Fruit fly (Drosophila melanogaster): ENCODE data around the gene tal-AA.
A peak's percentile ranks its signal among the peaks of the same experiment; 100 is the strongest.

tal-AA gene

dm6 chr3R:13845926-13846325, 33.0 kb downstream of the tal-AA start:
- TF ChIP-seq CG13424 (tag; optimal IDR thresholded peaks at IDR 0.05) (no peak), CG43689 (GFP tag; IDR thresholded peaks at IDR 0.05) (no peak), CG10543 (GFP tag; optimal IDR thresholded peaks at IDR 0.05) (no peak), kay (GFP tag; optimal IDR thresholded peaks at IDR 0.05) (no peak), bsh (GFP tag; optimal IDR thresholded peaks at IDR 0.05) (peak in 1 of 2 experiments; percentile 29)

dm6 chr3R:13847289-13847688, 34.4 kb downstream of the tal-AA start:
- no peak for TF ChIP-seq CG31365 (tag; optimal IDR thresholded peaks at IDR 0.05)
- TF ChIP-seq CG10267 (tag; optimal IDR thresholded peaks at IDR 0.05) = no peak
- no peak for TF ChIP-seq jigr1 (GFP tag; IDR thresholded peaks at IDR 0.05)
- no peak for TF ChIP-seq CG13424 (tag; optimal IDR thresholded peaks at IDR 0.05)
- TF ChIP-seq CG16815 (GFP tag; optimal IDR thresholded peaks at IDR 0.05) = no peak
- no peak for TF ChIP-seq CHES-1-like (GFP tag; optimal IDR thresholded peaks at IDR 0.05)
- TF ChIP-seq Drgx (GFP tag; IDR thresholded peaks at IDR 0.05) = peak; percentile 19; the same call in 1 of the 2 replicates
- TF ChIP-seq Ets97D (GFP tag; optimal IDR thresholded peaks at IDR 0.05) = no peak
- peak; percentile 75 for TF ChIP-seq CG8281 (tag; optimal IDR thresholded peaks at IDR 0.05)

DNA sequence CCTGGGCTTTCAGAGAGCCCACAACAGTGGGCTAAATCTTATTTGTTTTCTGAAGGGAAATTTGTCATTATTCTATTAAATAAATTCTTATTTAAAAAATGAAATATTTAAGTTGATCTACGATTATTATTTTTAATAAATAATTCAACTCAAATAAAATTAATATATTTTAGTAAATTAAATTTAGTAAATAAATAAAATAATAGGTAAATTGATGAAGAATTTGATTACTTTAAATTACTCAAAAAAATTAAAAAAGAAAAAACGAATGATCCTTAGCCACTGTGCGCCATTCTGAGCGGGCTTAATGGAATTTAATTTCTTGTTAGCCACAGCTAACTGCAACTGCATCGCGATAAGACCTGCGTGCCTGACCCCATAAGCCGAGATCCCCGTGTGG, 35.4 kb downstream of the tal-AA start:
- TF ChIP-seq Usf (GFP tag; optimal IDR thresholded peaks at IDR 0.05) (no peak), CG9876 (GFP tag; optimal IDR thresholded peaks at IDR 0.05) (no peak), ranshi (GFP tag; IDR thresholded peaks at IDR 0.05) (no peak), bsh (GFP tag; optimal IDR thresholded peaks at IDR 0.05) (peak in 1 of 2 experiments; percentile 9), CG1602 (GFP tag; optimal IDR thresholded peaks at IDR 0.05) (no peak)

dm6 chr3R:13849327-13849726, 36.4 kb downstream of the tal-AA start:
- TF ChIP-seq Elba2 (GFP tag; optimal IDR thresholded peaks at IDR 0.05) = no peak
- TF ChIP-seq GATAe (GFP tag; conservative IDR thresholded peaks at IDR 0.05) = no peak
- peak; percentile 77 for TF ChIP-seq lbe (GFP tag; optimal IDR thresholded peaks at IDR 0.05)
- peak; percentile 33 for TF ChIP-seq corto (GFP tag; optimal IDR thresholded peaks at IDR 0.05)
- no peak for TF ChIP-seq HLHmδ (GFP tag; optimal IDR thresholded peaks at IDR 0.05)
- TF ChIP-seq CG4360 (GFP tag; IDR thresholded peaks at IDR 0.05) = no peak
- TF ChIP-seq nom (GFP tag; optimal IDR thresholded peaks at IDR 0.05) = peak; percentile 31
- TF ChIP-seq Ets65A (GFP tag) = peak; percentile 21
- TF ChIP-seq crp (GFP tag; optimal IDR thresholded peaks at IDR 0.05) = no peak

DNA sequence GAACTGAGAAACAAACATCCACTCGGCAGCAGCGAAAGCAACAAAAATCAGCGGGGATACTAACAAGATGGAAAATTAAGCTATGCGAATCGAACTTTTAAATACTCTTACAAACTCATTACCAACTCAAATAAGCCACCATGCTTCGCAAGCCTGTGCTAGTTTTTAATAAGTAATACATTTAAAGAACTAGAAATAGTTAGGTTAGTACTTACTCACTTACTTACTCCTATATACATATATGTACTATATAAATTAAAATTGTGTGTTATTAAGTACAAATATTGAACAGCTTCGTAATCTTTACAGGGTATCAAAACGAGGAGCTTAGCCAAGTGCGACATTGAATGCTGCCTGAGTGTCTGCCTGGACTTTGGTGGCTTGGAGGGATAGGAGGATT, 38.1 kb downstream of the tal-AA start:
- TF ChIP-seq dan (GFP tag; IDR thresholded peaks at IDR 0.05) (no peak), Hsf (GFP tag; optimal IDR thresholded peaks at IDR 0.05) (no peak), pfk (GFP tag; optimal IDR thresholded peaks at IDR 0.05) (no peak), CG1529 (GFP tag; optimal IDR thresholded peaks at IDR 0.05) (no peak), unc-4 (GFP tag; IDR thresholded peaks at IDR 0.05; ENCODE audit: partially characterized antibody) (no peak), Dad (GFP tag; optimal IDR thresholded peaks at IDR 0.05) (no peak), z (GFP tag; IDR thresholded peaks at IDR 0.05) (no peak), CG1792 (GFP tag; optimal IDR thresholded peaks at IDR 0.05) (no peak), CG10959 (GFP tag; IDR thresholded peaks at IDR 0.05) (no peak)
